Worm (Caenorhabditis elegans) whole organism, L1 larva: ENCODE measurements around the gene F10E9.2.

Source experiments
- ama-1 ChIP-seq: fragments of 150-350 bp; optimal IDR thresholded peaks from 2 replicates; lab custom pipeline; 2014
- nhr-237 ChIP-seq: fragments of 150-350 bp; optimal IDR thresholded peaks from 2 replicates; lab custom pipeline; 2014; ENCODE audit warnings: missing biosample characterization, missing genetic modification characterization
- nhr-28 ChIP-seq: fragments of 150-350 bp; optimal IDR thresholded peaks from 2 replicates; lab custom pipeline; 2014; ENCODE audit warnings: missing biosample characterization, missing genetic modification characterization
- pqm-1 ChIP-seq: sonication (generic microtip); optimal IDR thresholded peaks from 3 replicates; lab custom pipeline; 2017; ENCODE audit warnings: missing biosample characterization, missing genetic modification characterization
- snpc-4 ChIP-seq: fragments of 150-350 bp; optimal IDR thresholded peaks from 2 replicates; lab custom pipeline; 2014; ENCODE audit warnings: missing biosample characterization, missing genetic modification characterization
- sox-4 ChIP-seq: sonication (generic microtip); optimal IDR thresholded peaks from 2 replicates; lab custom pipeline; 2016; ENCODE audit warnings: missing genetic modification characterization, missing compliant biosample characterization

DNA sequence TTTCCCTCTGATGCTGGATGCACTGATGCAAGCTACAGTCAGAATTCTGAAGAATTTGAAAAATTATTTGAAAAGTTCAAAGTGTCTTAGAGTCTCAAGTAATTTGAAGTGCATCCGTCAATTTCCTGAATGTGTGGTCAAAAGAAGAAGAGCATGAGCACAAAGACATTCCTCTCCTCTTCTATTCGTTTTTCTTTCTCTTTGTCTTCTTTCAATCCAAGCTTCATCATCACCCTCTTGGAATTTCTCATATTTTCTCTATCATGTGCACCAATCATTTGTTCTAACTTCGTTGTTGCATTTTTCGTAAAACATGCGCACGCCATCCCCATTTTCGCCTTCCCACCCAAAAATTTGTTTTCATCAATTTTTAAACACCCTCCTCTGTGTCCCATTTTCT, 26.5 kb upstream of the F10E9.2 start:
- TF ChIP-seq nhr-28 (tag; lab: Kevin White, UChicago) (no peak), sox-4 (tag; lab: Kevin White, UChicago) (no peak), nhr-237 (tag; lab: Kevin White, UChicago) (no peak), ama-1 (lab: Kevin White, UChicago) (no peak), pqm-1 (no peak), snpc-4 (tag; lab: Kevin White, UChicago) (no peak)
